Worm (Caenorhabditis elegans) whole organism, mixed stage, embryonic: ENCODE results near the gene set-23.
A peak's percentile ranks its signal among the peaks of the same experiment; 100 is the strongest.

ENCODE experiments used
- M03D4.4 ChIP-seq: sonication (generic microtip); optimal IDR thresholded peaks from 2 replicates; lab custom pipeline; 2017; ENCODE audit warnings: mild to moderate bottlenecking, missing genetic modification characterization, missing compliant biosample characterization
- bed-3 ChIP-seq: fragments of 200-800 bp; sonication (Bioruptor generic); optimal IDR thresholded peaks from 3 replicates; lab custom pipeline; 2018; ENCODE audit warnings: mild to moderate bottlenecking, missing genetic modification characterization, moderate library complexity, missing compliant biosample characterization
- blmp-1 ChIP-seq: fragments of 150-350 bp; optimal IDR thresholded peaks from 2 replicates; lab custom pipeline; 2014; ENCODE audit warnings: missing biosample characterization, missing genetic modification characterization
- ceh-39 ChIP-seq: fragments of 150-350 bp; optimal IDR thresholded peaks from 2 replicates; lab custom pipeline; 2014; ENCODE audit warnings: missing biosample characterization, missing genetic modification characterization
- ceh-43 ChIP-seq: fragments of 200-800 bp; sonication (Bioruptor generic); optimal IDR thresholded peaks from 2 replicates; lab custom pipeline; 2018; ENCODE audit warnings: mild to moderate bottlenecking, missing genetic modification characterization, moderate library complexity, missing compliant biosample characterization
- ceh-83 ChIP-seq: fragments of 200-800 bp; sonication (Bioruptor generic); optimal IDR thresholded peaks from 2 replicates; lab custom pipeline; 2018; ENCODE audit warnings: mild to moderate bottlenecking, missing genetic modification characterization, missing compliant biosample characterization
- ces-1 ChIP-seq: fragments of 150-350 bp; optimal IDR thresholded peaks from 2 replicates; lab custom pipeline; 2014; ENCODE audit warnings: missing biosample characterization, missing genetic modification reagents, missing genetic modification characterization
- cnd-1 ChIP-seq: fragments of 200-800 bp; sonication (Bioruptor generic); optimal IDR thresholded peaks from 2 replicates; lab custom pipeline; 2018; ENCODE audit warnings: mild to moderate bottlenecking, missing genetic modification characterization, missing compliant biosample characterization
- drap-1 ChIP-seq: fragments of 200-800 bp; sonication (Bioruptor generic); optimal IDR thresholded peaks from 3 replicates; lab custom pipeline; 2018; ENCODE audit warnings: mild to moderate bottlenecking, missing genetic modification characterization, missing compliant biosample characterization
- elt-1 ChIP-seq: sonication (generic microtip); optimal IDR thresholded peaks from 2 replicates; lab custom pipeline; 2017; ENCODE audit warnings: missing genetic modification characterization, mild to moderate bottlenecking, missing compliant biosample characterization, antibody characterized with exemption, moderate library complexity, borderline replicate concordance; ENCODE audit not compliant: insufficient read depth
- elt-3 ChIP-seq: fragments of 150-350 bp; optimal IDR thresholded peaks from 2 replicates; lab custom pipeline; 2014; ENCODE audit warnings: missing biosample characterization, missing genetic modification characterization
- flh-1 ChIP-seq: fragments of 200-800 bp; sonication (Bioruptor generic); optimal IDR thresholded peaks from 2 replicates; lab custom pipeline; 2018; ENCODE audit warnings: mild to moderate bottlenecking, missing genetic modification characterization, moderate library complexity, missing compliant biosample characterization
- ham-2 ChIP-seq: fragments of 200-800 bp; sonication (Bioruptor generic); optimal IDR thresholded peaks from 2 replicates; lab custom pipeline; 2018; ENCODE audit warnings: mild to moderate bottlenecking, missing genetic modification characterization, missing compliant biosample characterization
- hlh-1 ChIP-seq: fragments of 150-350 bp; optimal IDR thresholded peaks from 2 replicates; lab custom pipeline; 2014; ENCODE audit warnings: missing biosample characterization, missing genetic modification reagents, missing genetic modification characterization
- lin-13 ChIP-seq: fragments of 150-350 bp; optimal IDR thresholded peaks from 2 replicates; lab custom pipeline; 2014; ENCODE audit warnings: missing biosample characterization, missing genetic modification characterization
- lin-32 ChIP-seq: fragments of 200-800 bp; sonication (Bioruptor generic); optimal IDR thresholded peaks from 2 replicates; lab custom pipeline; 2018; ENCODE audit warnings: mild to moderate bottlenecking, missing genetic modification characterization, missing compliant biosample characterization
- lsy-2 ChIP-seq: fragments of 150-350 bp; optimal IDR thresholded peaks from 2 replicates; lab custom pipeline; 2014; ENCODE audit warnings: missing biosample characterization, missing genetic modification characterization
- mab-5 ChIP-seq: fragments of 150-350 bp; optimal IDR thresholded peaks from 2 replicates; lab custom pipeline; 2014; ENCODE audit warnings: missing biosample characterization, missing genetic modification characterization
- mep-1 ChIP-seq: fragments of 150-350 bp; optimal IDR thresholded peaks from 2 replicates; lab custom pipeline; 2017; ENCODE audit warnings: missing biosample characterization, missing genetic modification reagents, missing genetic modification characterization, inconsistent platforms
- mls-2 ChIP-seq: sonication (generic microtip); optimal IDR thresholded peaks from 2 replicates; lab custom pipeline; 2016; ENCODE audit warnings: mild to moderate bottlenecking, missing genetic modification characterization, moderate library complexity, missing compliant biosample characterization
- nhr-12 ChIP-seq: fragments of 150-350 bp; optimal IDR thresholded peaks from 2 replicates; lab custom pipeline; 2014; ENCODE audit warnings: missing biosample characterization, missing genetic modification characterization
- nhr-2 ChIP-seq: fragments of 150-350 bp; optimal IDR thresholded peaks from 2 replicates; lab custom pipeline; 2014; ENCODE audit warnings: missing biosample characterization, missing genetic modification characterization
- nhr-237 ChIP-seq: fragments of 150-350 bp; optimal IDR thresholded peaks from 2 replicates; lab custom pipeline; 2014; ENCODE audit warnings: missing biosample characterization, missing genetic modification characterization
- nhr-28 ChIP-seq: fragments of 150-350 bp; optimal IDR thresholded peaks from 2 replicates; lab custom pipeline; 2014; ENCODE audit warnings: missing biosample characterization, missing genetic modification characterization
- nhr-76 ChIP-seq: sonication (generic microtip); optimal IDR thresholded peaks from 2 replicates; lab custom pipeline; 2017; ENCODE audit warnings: missing biosample characterization, missing genetic modification characterization
- pha-4 ChIP-seq: fragments of 150-350 bp; optimal IDR thresholded peaks from 2 replicates; lab custom pipeline; 2018; ENCODE audit warnings: missing biosample characterization, missing genetic modification reagents, missing genetic modification characterization
- sem-2 ChIP-seq: fragments of 200-800 bp; sonication (Bioruptor generic); optimal IDR thresholded peaks from 2 replicates; lab custom pipeline; 2018; ENCODE audit warnings: mild to moderate bottlenecking, missing genetic modification characterization, missing compliant biosample characterization
- snpc-4 ChIP-seq: fragments of 150-350 bp; optimal IDR thresholded peaks from 2 replicates; lab custom pipeline; 2014; ENCODE audit warnings: missing biosample characterization, missing genetic modification characterization
- sptf-1 ChIP-seq: sonication (generic microtip); optimal IDR thresholded peaks from 2 replicates; lab custom pipeline; 2017; ENCODE audit warnings: mild to moderate bottlenecking, missing genetic modification characterization, moderate library complexity, missing compliant biosample characterization
- tbx-8 ChIP-seq: fragments of 200-800 bp; sonication (Bioruptor generic); optimal IDR thresholded peaks from 2 replicates; lab custom pipeline; 2018; ENCODE audit warnings: mild to moderate bottlenecking, missing genetic modification characterization, moderate library complexity, missing compliant biosample characterization
- unc-120 ChIP-seq: sonication (generic microtip); optimal IDR thresholded peaks from 2 replicates; lab custom pipeline; 2017; ENCODE audit warnings: missing genetic modification characterization, missing compliant biosample characterization; ENCODE audit not compliant: poor library complexity, severe bottlenecking
- unc-39 ChIP-seq: fragments of 150-350 bp; optimal IDR thresholded peaks from 2 replicates; lab custom pipeline; 2014; ENCODE audit warnings: missing biosample characterization, missing genetic modification characterization
- unc-62 ChIP-seq: fragments of 150-350 bp; optimal IDR thresholded peaks from 2 replicates; lab custom pipeline; 2014; ENCODE audit warnings: missing biosample characterization, missing genetic modification reagents, missing genetic modification characterization
- zip-8 ChIP-seq: fragments of 150-350 bp; optimal IDR thresholded peaks from 2 replicates; lab custom pipeline; 2014; ENCODE audit warnings: missing biosample characterization, missing genetic modification characterization
- ztf-11 ChIP-seq: fragments of 150-350 bp; optimal IDR thresholded peaks from 2 replicates; lab custom pipeline; 2014; ENCODE audit warnings: missing biosample characterization, missing genetic modification characterization

set-23 gene

DNA sequence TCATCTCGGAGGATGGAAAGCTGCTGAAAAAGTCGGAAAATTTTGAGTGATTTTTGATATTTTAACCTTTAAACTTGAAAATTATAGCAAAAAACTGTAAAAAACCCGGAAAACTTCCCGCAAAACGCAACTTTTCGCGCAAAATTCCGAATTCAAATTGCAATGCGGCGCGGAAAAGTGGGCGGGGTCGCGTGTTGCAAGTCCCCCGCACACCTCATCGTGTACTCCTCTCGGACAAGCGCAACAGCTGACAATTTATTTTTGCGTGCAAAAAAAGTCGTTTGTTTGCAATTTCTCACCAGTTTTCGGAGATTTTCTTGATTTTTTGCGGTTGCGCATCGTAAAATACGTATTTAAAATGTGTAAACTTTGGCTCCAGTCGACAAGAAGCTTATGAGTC lies 5.7 kb upstream of the set-23 start, which contains the start of gene npp-8:
TSS of gene npp-8 (minus strand) at position 23 of the 400 bp plus-strand sequence.
- peak; percentile 69 for TF ChIP-seq pha-4 (tag; lab: Kevin White, UChicago)
- TF ChIP-seq flh-1 (GFP tag; lab: Kevin White, UChicago) = peak; percentile 59
- TF ChIP-seq nhr-12 (tag; lab: Kevin White, UChicago) = peak; percentile 77
- TF ChIP-seq hlh-1 (tag; lab: Kevin White, UChicago) = peak; percentile 96
- TF ChIP-seq ztf-11 (tag; lab: Kevin White, UChicago) = peak; percentile 88
- no peak for TF ChIP-seq zip-8 (tag; lab: Kevin White, UChicago)
- peak; percentile 91 for TF ChIP-seq mls-2 (tag; lab: Kevin White, UChicago)
- no peak for TF ChIP-seq nhr-2 (tag; lab: Kevin White, UChicago)
- peak; percentile 95 for TF ChIP-seq lin-13 (tag; lab: Kevin White, UChicago)
- TF ChIP-seq ceh-43 (GFP tag; lab: Kevin White, UChicago) = peak; percentile 88
- TF ChIP-seq sptf-1 (tag; lab: Kevin White, UChicago) = peak; percentile 95
- TF ChIP-seq lin-32 (GFP tag; lab: Kevin White, UChicago) = peak; percentile 55
- TF ChIP-seq mep-1 (tag; lab: Kevin White, UChicago) = peak; percentile 96
- peak; percentile 73 for TF ChIP-seq nhr-237 (tag; lab: Kevin White, UChicago)
- peak; percentile 12 for TF ChIP-seq nhr-76 (tag; lab: Kevin White, UChicago)
- TF ChIP-seq ceh-83 (GFP tag; lab: Kevin White, UChicago) = peak; percentile 78
- no peak for TF ChIP-seq nhr-28
- peak; percentile 43 for TF ChIP-seq mab-5 (tag; lab: Kevin White, UChicago)
- peak; percentile 77 for TF ChIP-seq tbx-8 (GFP tag; lab: Kevin White, UChicago)
- no peak for TF ChIP-seq ceh-39 (tag; lab: Kevin White, UChicago)
- peak; percentile 83 for TF ChIP-seq unc-120 (tag; lab: Kevin White, UChicago)
- no peak for TF ChIP-seq blmp-1 (tag; lab: Kevin White, UChicago)
- TF ChIP-seq drap-1 (GFP tag; lab: Kevin White, UChicago) = peak; percentile 84
- TF ChIP-seq snpc-4 (tag; lab: Kevin White, UChicago) = no peak
- peak; percentile 69 for TF ChIP-seq bed-3
- peak; percentile 0 for TF ChIP-seq elt-1 (tag; lab: Kevin White, UChicago)
- peak; percentile 89 for TF ChIP-seq M03D4.4 (tag; lab: Kevin White, UChicago)
- TF ChIP-seq ham-2 = peak; percentile 70
- peak; percentile 70 for TF ChIP-seq lsy-2 (tag; lab: Kevin White, UChicago)
- peak; percentile 66 for TF ChIP-seq sem-2 (GFP tag; lab: Kevin White, UChicago)
- peak; percentile 41 for TF ChIP-seq ces-1 (GFP tag; lab: Kevin White, UChicago)
- TF ChIP-seq elt-3 (tag; lab: Kevin White, UChicago) = no peak
- TF ChIP-seq unc-62 (GFP tag; lab: Kevin White, UChicago) = peak; percentile 38
- TF ChIP-seq cnd-1 (tag; lab: Kevin White, UChicago) = peak; percentile 83
- peak; percentile 51 for TF ChIP-seq unc-39 (tag; lab: Kevin White, UChicago)
- TF ChIP-seq, all 35 proteins: peak for 28

ce11 chrIV:1597018-1597417 lies 4.4 kb upstream of the set-23 start, which contains the start of gene ced-2:
ced-2 (plus strand) TSS chrIV:1597318.
- TF ChIP-seq lin-13 (tag; lab: Kevin White, UChicago) (no peak), blmp-1 (tag; lab: Kevin White, UChicago) (no peak), elt-3 (tag; lab: Kevin White, UChicago) (no peak), mep-1 (tag; lab: Kevin White, UChicago) (no peak), nhr-12 (tag; lab: Kevin White, UChicago) (no peak), nhr-237 (tag; lab: Kevin White, UChicago) (no peak), drap-1 (GFP tag; lab: Kevin White, UChicago) (no peak), sptf-1 (tag; lab: Kevin White, UChicago) (no peak), snpc-4 (tag; lab: Kevin White, UChicago) (no peak), hlh-1 (tag; lab: Kevin White, UChicago) (no peak), M03D4.4 (tag; lab: Kevin White, UChicago) (no peak), mab-5 (tag; lab: Kevin White, UChicago) (no peak), pha-4 (tag; lab: Kevin White, UChicago) (no peak), unc-39 (tag; lab: Kevin White, UChicago) (no peak), lsy-2 (tag; lab: Kevin White, UChicago) (no peak)

ce11 chrIV:1600784-1601183 lies 673 bp upstream of the set-23 start:
- TF ChIP-seq lin-13 (tag; lab: Kevin White, UChicago) = no peak
- no peak for TF ChIP-seq unc-120 (tag; lab: Kevin White, UChicago)
- TF ChIP-seq mab-5 (tag; lab: Kevin White, UChicago) = no peak
- TF ChIP-seq flh-1 (GFP tag; lab: Kevin White, UChicago) = no peak
- TF ChIP-seq drap-1 (GFP tag; lab: Kevin White, UChicago) = no peak
- no peak for TF ChIP-seq nhr-12 (tag; lab: Kevin White, UChicago)
- TF ChIP-seq unc-62 (GFP tag; lab: Kevin White, UChicago) = no peak
- no peak for TF ChIP-seq lin-32 (GFP tag; lab: Kevin White, UChicago)
- TF ChIP-seq elt-1 (tag; lab: Kevin White, UChicago) = no peak
- TF ChIP-seq tbx-8 (GFP tag; lab: Kevin White, UChicago) = no peak
- no peak for TF ChIP-seq elt-3 (tag; lab: Kevin White, UChicago)
